Fruit fly (Drosophila melanogaster) whole organism, prepupa: ENCODE results near the gene hid.

Source experiments
- Blimp-1 ChIP-seq: fragments of 200-800 bp; sonication (Bioruptor generic); optimal IDR thresholded peaks from 3 replicates; lab custom pipeline; 2017; ENCODE audit warnings: missing biosample characterization, missing genetic modification characterization, mild to moderate bottlenecking, moderate library complexity, missing genetic modification reagents
- CG10631 ChIP-seq: fragments of 200-800 bp; sonication (Bioruptor generic); optimal IDR thresholded peaks from 2 replicates; lab custom pipeline; 2016; ENCODE audit warnings: missing biosample characterization, missing genetic modification characterization
- CG11294 ChIP-seq: fragments of 200-800 bp; sonication (Bioruptor generic); IDR thresholded peaks from 2 replicates; pipeline ENCODE4 v1.3.6; 2022; ENCODE audit warnings: missing biosample characterization, missing genetic modification characterization
- CG11762 ChIP-seq: fragments of 200-800 bp; sonication (Bioruptor generic); optimal IDR thresholded peaks from 3 replicates; lab custom pipeline; 2016; ENCODE audit warnings: missing biosample characterization, missing genetic modification characterization; ENCODE audit not compliant: insufficient read depth
- CG15336 ChIP-seq: fragments of 200-800 bp; sonication (Bioruptor generic); IDR thresholded peaks from 2 replicates; pipeline ENCODE4 v1.3.6; 2022; ENCODE audit warnings: missing biosample characterization, missing genetic modification characterization
- CG1621 ChIP-seq: fragments of 200-800 bp; sonication (Bioruptor generic); optimal IDR thresholded peaks from 3 replicates; lab custom pipeline; 2018; ENCODE audit warnings: missing biosample characterization, mild to moderate bottlenecking, missing genetic modification characterization
- CG16779 ChIP-seq: fragments of 200-800 bp; sonication (Bioruptor generic); optimal IDR thresholded peaks from 3 replicates; lab custom pipeline; 2017; ENCODE audit warnings: missing biosample characterization, mild to moderate bottlenecking, missing genetic modification characterization
- CG34406 ChIP-seq: fragments of 200-800 bp; sonication (Bioruptor generic); optimal IDR thresholded peaks from 3 replicates; lab custom pipeline; 2016; ENCODE audit warnings: missing biosample characterization, missing genetic modification characterization
- CG4318 ChIP-seq: fragments of 200-800 bp; sonication (Bioruptor generic); optimal IDR thresholded peaks from 3 replicates; lab custom pipeline; 2017; ENCODE audit warnings: missing biosample characterization, mild to moderate bottlenecking, missing genetic modification characterization
- CG6163 ChIP-seq: fragments of 200-800 bp; sonication (Bioruptor generic); IDR thresholded peaks from 3 replicates; pipeline ENCODE4 v1.3.6; 2022; ENCODE audit warnings: missing biosample characterization, missing genetic modification characterization
- CG6276 ChIP-seq: fragments of 200-800 bp; sonication (Bioruptor generic); optimal IDR thresholded peaks from 2 replicates; lab custom pipeline; 2017; ENCODE audit warnings: missing biosample characterization, mild to moderate bottlenecking, missing genetic modification characterization
- CG6792 ChIP-seq: fragments of 200-800 bp; sonication (Bioruptor generic); optimal IDR thresholded peaks from 3 replicates; lab custom pipeline; 2016; ENCODE audit warnings: missing biosample characterization, missing genetic modification characterization
- CG6854 ChIP-seq: fragments of 200-800 bp; sonication (Bioruptor generic); optimal IDR thresholded peaks from 2 replicates; lab custom pipeline; 2017; ENCODE audit warnings: missing biosample characterization, mild to moderate bottlenecking, missing genetic modification characterization
- CG7368 ChIP-seq: fragments of 200-800 bp; sonication (Bioruptor generic); optimal IDR thresholded peaks from 3 replicates; lab custom pipeline; 2016; ENCODE audit warnings: missing biosample characterization, missing genetic modification characterization
- CG8119 ChIP-seq: fragments of 200-800 bp; sonication (Bioruptor generic); IDR thresholded peaks from 3 replicates; pipeline ENCODE4 v1.3.6; 2022; ENCODE audit warnings: missing biosample characterization, missing genetic modification characterization
- CG9139 ChIP-seq: fragments of 200-800 bp; sonication (Bioruptor generic); optimal IDR thresholded peaks from 3 replicates; lab custom pipeline; 2017; ENCODE audit warnings: missing biosample characterization, mild to moderate bottlenecking, missing genetic modification characterization
- Eip75B ChIP-seq: fragments of 200-800 bp; sonication (Bioruptor generic); optimal IDR thresholded peaks from 3 replicates; lab custom pipeline; 2016; ENCODE audit warnings: missing biosample characterization, missing genetic modification characterization
- Eip78C ChIP-seq: fragments of 200-800 bp; sonication (Bioruptor generic); peaks from one replicate; lab custom pipeline; 2016; ENCODE audit warnings: missing biosample characterization, missing genetic modification characterization
- Ets21C ChIP-seq: fragments of 200-800 bp; sonication (Bioruptor generic); optimal IDR thresholded peaks from 3 replicates; lab custom pipeline; 2016; ENCODE audit warnings: missing biosample characterization, missing genetic modification characterization
- Ets96B ChIP-seq: fragments of 200-800 bp; optimal IDR thresholded peaks from 2 replicates; lab custom pipeline; 2019; ENCODE audit warnings: missing biosample characterization, mild to moderate bottlenecking, missing genetic modification characterization, moderate library complexity
- Hr39 ChIP-seq: fragments of 200-800 bp; sonication (Bioruptor generic); optimal IDR thresholded peaks from 2 replicates; lab custom pipeline; 2016; ENCODE audit warnings: missing biosample characterization, missing genetic modification characterization
- Lpt ChIP-seq: fragments of 200-800 bp; sonication (Bioruptor generic); optimal IDR thresholded peaks from 3 replicates; lab custom pipeline; 2016; ENCODE audit warnings: missing biosample characterization, missing genetic modification characterization
- OdsH ChIP-seq: fragments of 200-800 bp; sonication (Bioruptor generic); optimal IDR thresholded peaks from 3 replicates; lab custom pipeline; 2016; ENCODE audit warnings: missing biosample characterization, missing genetic modification characterization
- Smox ChIP-seq: fragments of 200-800 bp; sonication (Bioruptor generic); optimal IDR thresholded peaks from 3 replicates; lab custom pipeline; 2016; ENCODE audit warnings: missing biosample characterization, missing genetic modification characterization
- Sox14 ChIP-seq: fragments of 200-800 bp; sonication (Bioruptor generic); optimal IDR thresholded peaks from 3 replicates; lab custom pipeline; 2016; ENCODE audit warnings: missing biosample characterization, missing genetic modification characterization
- Sox15 ChIP-seq: fragments of 200-800 bp; sonication (Bioruptor generic); optimal IDR thresholded peaks from 3 replicates; lab custom pipeline; 2016; ENCODE audit warnings: missing biosample characterization, missing genetic modification characterization
- dsx ChIP-seq: fragments of 200-800 bp; optimal IDR thresholded peaks from 3 replicates; lab custom pipeline; 2019; ENCODE audit warnings: missing biosample characterization, mild to moderate bottlenecking, missing genetic modification characterization, moderate library complexity; ENCODE audit not compliant: poor library complexity, severe bottlenecking
- eg ChIP-seq: fragments of 200-800 bp; sonication (Bioruptor generic); IDR thresholded peaks from 3 replicates; pipeline ENCODE4 v1.3.6; 2022; ENCODE audit warnings: missing biosample characterization, missing genetic modification characterization
- esn ChIP-seq: fragments of 200-800 bp; sonication (Bioruptor generic); optimal IDR thresholded peaks from 2 replicates; lab custom pipeline; 2016; ENCODE audit warnings: missing biosample characterization, mild to moderate bottlenecking, missing genetic modification characterization, moderate library complexity
- fkh ChIP-seq: fragments of 200-800 bp; sonication (Bioruptor generic); optimal IDR thresholded peaks from 3 replicates; lab custom pipeline; 2017; ENCODE audit warnings: missing biosample characterization, mild to moderate bottlenecking, missing genetic modification characterization, moderate library complexity
- net ChIP-seq: fragments of 200-800 bp; sonication (Bioruptor generic); optimal IDR thresholded peaks from 3 replicates; lab custom pipeline; 2016; ENCODE audit warnings: missing biosample characterization, missing genetic modification characterization
- salr ChIP-seq, 2 experiments: fragments of 200-800 bp; sonication (Bioruptor generic); optimal IDR thresholded peaks; 3 replicates each; lab custom pipeline; 2016 to 2018; ENCODE audit warnings: missing biosample characterization in 2 of 2, missing genetic modification characterization in 2 of 2, mild to moderate bottlenecking in 1 of 2
- spab ChIP-seq: fragments of 200-800 bp; sonication (Bioruptor generic); optimal IDR thresholded peaks from 2 replicates; lab custom pipeline; 2017; ENCODE audit warnings: missing biosample characterization, mild to moderate bottlenecking, missing genetic modification characterization, missing genetic modification reagents
- ss ChIP-seq, 2 experiments: fragments of 200-800 bp; sonication (Bioruptor generic); optimal IDR thresholded peaks; 2 replicates in 1 of 2; 3 replicates in 1 of 2; lab custom pipeline; 2017 to 2018; ENCODE audit warnings: mild to moderate bottlenecking in 2 of 2, missing biosample characterization in 2 of 2, missing genetic modification characterization in 2 of 2, moderate library complexity in 1 of 2
- svp ChIP-seq: fragments of 200-800 bp; sonication (Bioruptor generic); peaks from one replicate; lab custom pipeline; 2016; ENCODE audit warnings: missing biosample characterization, missing genetic modification characterization
- topi ChIP-seq: fragments of 200-800 bp; sonication (Bioruptor generic); optimal IDR thresholded peaks from 3 replicates; lab custom pipeline; 2016; ENCODE audit warnings: missing biosample characterization, missing genetic modification characterization
- vri ChIP-seq: fragments of 200-800 bp; sonication (Bioruptor generic); optimal IDR thresholded peaks from 3 replicates; lab custom pipeline; 2016; ENCODE audit warnings: missing biosample characterization, mild to moderate bottlenecking, missing genetic modification characterization

Gene hid

dm6 chr3L:18172064-18172696, 13.3 kb downstream of the hid start:
- TF ChIP-seq Smox (GFP tag; lab: Kevin White, UChicago): no peak
- no peak for TF ChIP-seq CG7368 (GFP tag; lab: Kevin White, UChicago)
- TF ChIP-seq svp (GFP tag; lab: Kevin White, UChicago): peak; percentile 33
- peak; percentile 22 for TF ChIP-seq Eip78C (GFP tag; lab: Kevin White, UChicago)
- TF ChIP-seq net (GFP tag; lab: Kevin White, UChicago): no peak
- no peak for TF ChIP-seq Ets21C (GFP tag; lab: Kevin White, UChicago)
- no peak for TF ChIP-seq fkh
- TF ChIP-seq salr (GFP tag; optimal IDR thresholded peaks at IDR 0.05; lab: Kevin White, UChicago): no peak
- no peak for TF ChIP-seq CG16779
- no peak for TF ChIP-seq Blimp-1
- TF ChIP-seq, all 60 proteins: peak for 2

dm6 chr3L:18171093-18171492, 14.3 kb downstream of the hid start:
- TF ChIP-seq ss (GFP tag; optimal IDR thresholded peaks at IDR 0.05; lab: Kevin White, UChicago) (peak in 1 of 2 experiments; percentile 9), CG6276 (GFP tag; lab: Kevin White, UChicago) (no peak)

dm6 chr3L:18166977-18167528, 18.4 kb downstream of the hid start:
- TF ChIP-seq spab (no peak), Sox14 (GFP tag; lab: Kevin White, UChicago) (no peak), eg (GFP tag; lab: Robert Waterston, UW) (no peak), Lpt (GFP tag; lab: Kevin White, UChicago) (no peak), CG6854 (GFP tag; lab: Kevin White, UChicago) (no peak), Hr39 (no peak), Ets96B (tag; lab: Kevin White, UChicago) (no peak), CG10631 (GFP tag; lab: Kevin White, UChicago) (no peak), CG34406 (GFP tag; lab: Kevin White, UChicago) (no peak)

- TF ChIP-seq Eip78C (GFP tag; lab: Kevin White, UChicago) (peak; percentile 62), salr (GFP tag; optimal IDR thresholded peaks at IDR 0.05; lab: Kevin White, UChicago) (no peak), Sox15 (GFP tag; lab: Kevin White, UChicago) (no peak), ss (GFP tag; optimal IDR thresholded peaks at IDR 0.05; lab: Kevin White, UChicago) (no peak), svp (GFP tag; lab: Kevin White, UChicago) (no peak), CG9139 (GFP tag; lab: Kevin White, UChicago) (no peak), OdsH (GFP tag; lab: Kevin White, UChicago) (no peak)
Observed at dm6 chr3L:18164804-18165203, 20.6 kb downstream of the hid start.

- TF ChIP-seq fkh: no peak
Observed at dm6 chr3L:18163127-18163526, 22.3 kb downstream of the hid start.

dm6 chr3L:18162174-18162690, 23.2 kb downstream of the hid start, which contains the start of gene CG13699:
Gene CG13699 (minus strand): TSS chr3L:18162522.
- no peak for TF ChIP-seq Ets96B (tag; lab: Kevin White, UChicago)
- TF ChIP-seq CG1621: peak; percentile 25
- no peak for TF ChIP-seq CG10631 (GFP tag; lab: Kevin White, UChicago)
- TF ChIP-seq Blimp-1: peak; percentile 97
- no peak for TF ChIP-seq fkh
- TF ChIP-seq esn (GFP tag; lab: Kevin White, UChicago): no peak
- no peak for TF ChIP-seq CG16779
- 0 out of 3 replicates have a peak, but pooled peaks have one; percentile 16 for TF ChIP-seq CG8119
- no peak for TF ChIP-seq topi (GFP tag; lab: Kevin White, UChicago)
- peak; percentile 48; the same call in 1 of the 2 replicates for TF ChIP-seq CG15336 (GFP tag; lab: Robert Waterston, UW)
- TF ChIP-seq Sox14 (GFP tag; lab: Kevin White, UChicago): no peak
- no peak for TF ChIP-seq eg (GFP tag; lab: Robert Waterston, UW)
- no peak for TF ChIP-seq Lpt (GFP tag; lab: Kevin White, UChicago)
- no peak for TF ChIP-seq CG6792 (GFP tag; lab: Kevin White, UChicago)
- TF ChIP-seq CG4318 (GFP tag; lab: Kevin White, UChicago): no peak
- TF ChIP-seq svp (GFP tag; lab: Kevin White, UChicago): no peak
- TF ChIP-seq CG11294 (GFP tag; lab: Robert Waterston, UW): no peak
- TF ChIP-seq CG11762 (GFP tag; lab: Kevin White, UChicago): no peak
- TF ChIP-seq Eip75B (GFP tag; lab: Kevin White, UChicago): no peak
- no peak for TF ChIP-seq dsx (GFP tag; lab: Kevin White, UChicago)
- TF ChIP-seq CG6276 (GFP tag; lab: Kevin White, UChicago): no peak
- TF ChIP-seq vri (GFP tag; lab: Kevin White, UChicago): no peak
- no peak for TF ChIP-seq net (GFP tag; lab: Kevin White, UChicago)
- no peak for TF ChIP-seq CG6163 (GFP tag; lab: Robert Waterston, UW)
- peak; percentile 41 for TF ChIP-seq Eip78C (GFP tag; lab: Kevin White, UChicago)
- TF ChIP-seq CG9139 (GFP tag; lab: Kevin White, UChicago): no peak
- TF ChIP-seq CG6854 (GFP tag; lab: Kevin White, UChicago): peak; percentile 88
